Worm (Caenorhabditis elegans): ENCODE data around the gene cyp-13A6.
A peak's percentile ranks its signal among the peaks of the same experiment; 100 is the strongest.

DNA sequence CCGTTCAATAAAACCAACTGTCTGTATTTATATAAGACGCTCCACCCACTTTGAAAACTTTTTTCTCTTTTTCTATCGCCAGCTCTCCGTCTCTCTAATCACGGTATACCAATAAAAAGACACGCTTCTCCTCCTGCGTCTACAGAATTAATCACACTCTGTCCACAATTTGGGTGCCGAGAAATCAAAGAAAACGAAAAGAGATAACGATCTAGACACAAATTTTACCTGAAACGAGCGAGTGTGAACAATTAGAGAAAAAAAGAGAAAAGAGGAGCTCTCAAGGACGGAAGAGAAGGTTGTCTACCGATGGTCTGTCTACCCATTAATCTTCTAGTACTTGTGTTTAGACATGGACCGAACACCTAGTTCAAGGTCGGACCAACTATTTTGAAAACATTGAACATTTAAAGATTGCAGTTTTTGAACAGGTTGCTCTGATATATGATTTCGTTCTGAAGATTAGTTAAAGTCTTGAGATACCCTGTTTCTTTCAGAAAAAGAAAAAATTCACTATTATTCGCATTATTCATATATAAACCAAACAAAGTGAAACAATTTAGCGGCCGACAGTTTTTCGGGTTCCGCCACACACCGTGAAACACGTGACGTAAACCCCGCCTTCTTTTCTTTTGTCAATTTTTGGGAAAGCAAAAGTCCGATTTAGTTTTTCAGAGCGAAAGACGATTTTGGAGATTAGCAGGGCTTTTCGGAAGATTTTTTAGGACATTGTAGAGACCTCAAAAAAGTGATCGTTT lies 15.0 kb downstream of the cyp-13A6 start, which contains the start of gene cyp-13A2:
- TF ChIP-seq ceh-82 (tag; optimal IDR thresholded peaks at IDR 0.05) (no peak), ama-1 (optimal IDR thresholded peaks at IDR 0.05) (no peak), nhr-12 (tag; optimal IDR thresholded peaks at IDR 0.05) (no peak), efl-1 (optimal IDR thresholded peaks at IDR 0.05) (peak; percentile 32 to 52), efl-1 (GFP tag; optimal IDR thresholded peaks at IDR 0.05 in 1 of 2) (peak in 1 of 2 experiments; percentile 90), fos-1 (tag; optimal IDR thresholded peaks at IDR 0.05) (peak; percentile 36), blmp-1 (tag; optimal IDR thresholded peaks at IDR 0.05) (peak; percentile 76), unc-62 (GFP tag; optimal IDR thresholded peaks at IDR 0.05) (no peak), irx-1 (tag; optimal IDR thresholded peaks at IDR 0.05) (peak; percentile 23), pqm-1 (tag; optimal IDR thresholded peaks at IDR 0.05) (no peak), C16A3.4 (tag; optimal IDR thresholded peaks at IDR 0.05) (peak; percentile 8)

All from whole organism, L1 larva.